Fruit fly (Drosophila melanogaster): ENCODE results near the gene Wnt10.

The Wnt10 gene

dm6 chr2L:7426326-7427066, 63.3 kb downstream of the Wnt10 start, which contains the start of gene muc (continued):
- TF ChIP-seq CrebB (tag; optimal IDR thresholded peaks at IDR 0.05) = no peak
- no peak for TF ChIP-seq CG3726 (GFP tag; IDR thresholded peaks at IDR 0.05)
- TF ChIP-seq unpg (GFP tag; optimal IDR thresholded peaks at IDR 0.05) = peak; percentile 44
- TF ChIP-seq Pdp1 (GFP tag; optimal IDR thresholded peaks at IDR 0.05) = peak; percentile 28 to 38
- TF ChIP-seq CG5953 (GFP tag; IDR thresholded peaks at IDR 0.05) = no peak
- no peak for TF ChIP-seq zfh1 (GFP tag; IDR thresholded peaks at IDR 0.05)
- TF ChIP-seq Ptx1 (GFP tag; IDR thresholded peaks at IDR 0.05) = peak; percentile 27; the same call in 1 of the 2 replicates
- TF ChIP-seq sim (GFP tag; IDR thresholded peaks at IDR 0.05) = no peak
- TF ChIP-seq Lhr (GFP tag; optimal IDR thresholded peaks at IDR 0.05) = peak; percentile 90
- TF ChIP-seq CG18599 (GFP tag; optimal IDR thresholded peaks at IDR 0.05) = peak; percentile 33
- TF ChIP-seq CG10654 (GFP tag; optimal IDR thresholded peaks at IDR 0.05) = peak; percentile 13
- peak; percentile 54 for TF ChIP-seq CG2712 (tag; optimal IDR thresholded peaks at IDR 0.05)
- no peak for TF ChIP-seq nom (GFP tag; optimal IDR thresholded peaks at IDR 0.05)
- TF ChIP-seq vvl (GFP tag; IDR thresholded peaks at IDR 0.05) = peak; percentile 60
- TF ChIP-seq sens-2 (GFP tag; IDR thresholded peaks at IDR 0.05) = no peak
- TF ChIP-seq CG12155 (GFP tag; optimal IDR thresholded peaks at IDR 0.05) = peak; percentile 33
- no peak for TF ChIP-seq sqz (GFP tag; optimal IDR thresholded peaks at IDR 0.05)
- TF ChIP-seq CG6765 (GFP tag; optimal IDR thresholded peaks at IDR 0.05) = no peak
- no peak for TF ChIP-seq Nf-YC (tag; optimal IDR thresholded peaks at IDR 0.05)
- peak; percentile 60 for TF ChIP-seq CG42726 (GFP tag; IDR thresholded peaks at IDR 0.05; ENCODE audit: partially characterized antibody)
- TF ChIP-seq en (GFP tag; optimal IDR thresholded peaks at IDR 0.05) = no peak
- TF ChIP-seq CG14441 (GFP tag; IDR thresholded peaks at IDR 0.05) = peak; percentile 24; the same call in 1 of the 2 replicates
- TF ChIP-seq twi (tag; optimal IDR thresholded peaks at IDR 0.05) = no peak
- TF ChIP-seq gfzf (GFP tag; optimal IDR thresholded peaks at IDR 0.05) = peak; percentile 89
- peak; percentile 61 for TF ChIP-seq CG9437 (GFP tag; optimal IDR thresholded peaks at IDR 0.05)
- no peak for TF ChIP-seq oc (tag; optimal IDR thresholded peaks at IDR 0.05)
- 0 out of 2 replicates have a peak, but pooled peaks have one; percentile 14 for TF ChIP-seq CG14014 (GFP tag; IDR thresholded peaks at IDR 0.05)
- TF ChIP-seq CG15601 (tag; optimal IDR thresholded peaks at IDR 0.05) = peak; percentile 33
- no peak for TF ChIP-seq CHES-1-like (GFP tag; optimal IDR thresholded peaks at IDR 0.05)
- TF ChIP-seq C15 (GFP tag; IDR thresholded peaks at IDR 0.05) = no peak
- TF ChIP-seq HHEX (GFP tag; optimal IDR thresholded peaks at IDR 0.05) = no peak
- TF ChIP-seq Ada2b (GFP tag; IDR thresholded peaks at IDR 0.05) = no peak
- TF ChIP-seq Hmx (GFP tag; optimal IDR thresholded peaks at IDR 0.05) = no peak
- TF ChIP-seq NC2β (GFP tag; optimal IDR thresholded peaks at IDR 0.05) = peak; percentile 21
- TF ChIP-seq nau (GFP tag; optimal IDR thresholded peaks at IDR 0.05) = no peak
- TF ChIP-seq Chrac-16 (GFP tag; optimal IDR thresholded peaks at IDR 0.05) = peak; percentile 43
- TF ChIP-seq Hmr (GFP tag; optimal IDR thresholded peaks at IDR 0.05) = peak; percentile 77
- TF ChIP-seq her (GFP tag; optimal IDR thresholded peaks at IDR 0.05) = no peak
- peak; percentile 51 for TF ChIP-seq pho (GFP tag; optimal IDR thresholded peaks at IDR 0.05)
- peak; percentile 75 for TF ChIP-seq Scr (GFP tag; IDR thresholded peaks at IDR 0.05; ENCODE audit: partially characterized antibody)
- TF ChIP-seq sisA (GFP tag; IDR thresholded peaks at IDR 0.05) = 0 out of 2 replicates have a peak, but pooled peaks have one; percentile 28
- no peak for TF ChIP-seq Meics (GFP tag; optimal IDR thresholded peaks at IDR 0.05)
- peak; percentile 3 for TF ChIP-seq CG3995 (GFP tag; optimal IDR thresholded peaks at IDR 0.05)
- TF ChIP-seq CG11560 (tag; IDR thresholded peaks at IDR 0.05) = no peak
- peak; percentile 55 for TF ChIP-seq CG11504 (tag; optimal IDR thresholded peaks at IDR 0.05)
- peak; percentile 32 for TF ChIP-seq PHDP (tag; optimal IDR thresholded peaks at IDR 0.05)
- peak; percentile 2 for TF ChIP-seq Fer2 (tag; optimal IDR thresholded peaks at IDR 0.05)
- no peak for TF ChIP-seq CG10274 (GFP tag; optimal IDR thresholded peaks at IDR 0.05)
- TF ChIP-seq abd-A (tag; optimal IDR thresholded peaks at IDR 0.05) = peak; percentile 53
